Worm (Caenorhabditis elegans) whole organism, young adult: ENCODE measurements around the gene T01E8.8.

Experiments
- B0261.1 ChIP-seq: sonication (generic microtip); optimal IDR thresholded peaks from 2 replicates; lab custom pipeline; 2016; ENCODE audit warnings: mild to moderate bottlenecking, missing genetic modification characterization, moderate library complexity, missing compliant biosample characterization
- B0336.3 ChIP-seq: fragments of 200-800 bp; sonication (Bioruptor generic); IDR thresholded peaks from 2 replicates; pipeline ENCODE4 v1.3.6; 2022; ENCODE audit warnings: missing genetic modification characterization, missing compliant biosample characterization
- D2030.7 ChIP-seq: fragments of 200-800 bp; sonication (Bioruptor generic); IDR thresholded peaks from 2 replicates; pipeline ENCODE4 v1.3.6; 2022; ENCODE audit warnings: missing genetic modification reagents, missing genetic modification characterization, missing compliant biosample characterization
- F10E7.11 ChIP-seq: sonication (generic microtip); optimal IDR thresholded peaks from 2 replicates; lab custom pipeline; 2017; ENCODE audit warnings: mild to moderate bottlenecking, missing genetic modification characterization, moderate library complexity, missing compliant biosample characterization
- F33H1.4 ChIP-seq: fragments of 200-800 bp; sonication (Bioruptor generic); IDR thresholded peaks from 2 replicates; pipeline ENCODE4 v1.3.6; 2022; ENCODE audit warnings: missing genetic modification reagents, missing genetic modification characterization, missing compliant biosample characterization
- F49E8.2 ChIP-seq: sonication (generic microtip); optimal IDR thresholded peaks from 3 replicates; lab custom pipeline; 2017; ENCODE audit warnings: missing genetic modification characterization, mild to moderate bottlenecking, missing compliant biosample characterization, antibody characterized with exemption, moderate library complexity; ENCODE audit not compliant: insufficient read depth
- F57A8.1 ChIP-seq: fragments of 200-800 bp; sonication (Bioruptor generic); optimal IDR thresholded peaks from 2 replicates; lab custom pipeline; 2018; ENCODE audit warnings: mild to moderate bottlenecking, missing genetic modification characterization, moderate library complexity, missing compliant biosample characterization
- K11D2.4 ChIP-seq: fragments of 200-800 bp; sonication (Bioruptor generic); IDR thresholded peaks from 2 replicates; pipeline ENCODE4 v1.3.6; 2022; ENCODE audit warnings: missing genetic modification reagents, missing genetic modification characterization, missing compliant biosample characterization
- Y53G8AR.9 ChIP-seq: fragments of 200-800 bp; sonication (Bioruptor generic); conservative IDR thresholded peaks from 2 replicates; pipeline ENCODE4 v1.3.6; 2022; ENCODE audit warnings: missing genetic modification reagents, missing genetic modification characterization, missing compliant biosample characterization
- Y79H2A.3 ChIP-seq: fragments of 200-800 bp; sonication (Bioruptor generic); conservative IDR thresholded peaks from 2 replicates; pipeline ENCODE4 v1.3.6; 2022; ENCODE audit warnings: missing genetic modification reagents, missing genetic modification characterization, missing compliant biosample characterization
- aptf-3 ChIP-seq: fragments of 200-800 bp; sonication (Bioruptor generic); IDR thresholded peaks from 2 replicates; pipeline ENCODE4 v1.3.6; 2022; ENCODE audit warnings: missing genetic modification characterization, missing compliant biosample characterization
- attf-5 ChIP-seq: fragments of 200-800 bp; sonication (Bioruptor generic); optimal IDR thresholded peaks from 2 replicates; lab custom pipeline; 2018; ENCODE audit warnings: mild to moderate bottlenecking, missing genetic modification characterization, missing compliant biosample characterization
- attf-6 ChIP-seq: fragments of 200-800 bp; sonication (Bioruptor generic); IDR thresholded peaks from 2 replicates; pipeline ENCODE4 v1.3.6; 2022; ENCODE audit warnings: missing genetic modification reagents, missing genetic modification characterization, missing compliant biosample characterization
- bed-1 ChIP-seq: fragments of 200-800 bp; sonication (Bioruptor generic); IDR thresholded peaks from 2 replicates; pipeline ENCODE4 v1.3.6; 2022; ENCODE audit warnings: missing genetic modification reagents, missing genetic modification characterization, missing compliant biosample characterization
- bed-2 ChIP-seq: fragments of 200-800 bp; sonication (Bioruptor generic); IDR thresholded peaks from 2 replicates; pipeline ENCODE4 v1.3.6; 2022; ENCODE audit warnings: missing genetic modification reagents, missing genetic modification characterization, missing compliant biosample characterization
- ccch-3 ChIP-seq: fragments of 200-800 bp; sonication (Bioruptor generic); optimal IDR thresholded peaks from 2 replicates; lab custom pipeline; 2018; ENCODE audit warnings: mild to moderate bottlenecking, missing genetic modification characterization, missing compliant biosample characterization
- ceh-100 ChIP-seq: fragments of 200-800 bp; sonication (Bioruptor generic); IDR thresholded peaks from 2 replicates; pipeline ENCODE4 v1.3.6; 2022; ENCODE audit warnings: missing genetic modification reagents, missing genetic modification characterization, missing compliant biosample characterization
- ceh-27 ChIP-seq: fragments of 200-800 bp; sonication (Bioruptor generic); optimal IDR thresholded peaks from 2 replicates; lab custom pipeline; 2018; ENCODE audit warnings: mild to moderate bottlenecking, missing genetic modification characterization, moderate library complexity, missing compliant biosample characterization
- ceh-40 ChIP-seq: fragments of 200-800 bp; sonication (Bioruptor generic); IDR thresholded peaks from 2 replicates; pipeline ENCODE4 v1.3.6; 2022; ENCODE audit warnings: missing genetic modification characterization, missing compliant biosample characterization
- die-1 ChIP-seq: sonication (generic microtip); optimal IDR thresholded peaks from 2 replicates; lab custom pipeline; 2016; ENCODE audit warnings: missing genotype, mild to moderate bottlenecking, missing genetic modification characterization, missing compliant biosample characterization
- dpl-1 ChIP-seq: fragments of 150-350 bp; optimal IDR thresholded peaks from 2 replicates; lab custom pipeline; 2014; ENCODE audit warnings: missing biosample characterization, missing genetic modification reagents, missing genetic modification characterization
- egrh-3 ChIP-seq: fragments of 200-800 bp; sonication (Bioruptor generic); IDR thresholded peaks from 2 replicates; pipeline ENCODE4 v1.3.6; 2022; ENCODE audit warnings: missing genetic modification reagents, missing genetic modification characterization, missing compliant biosample characterization
- ekl-4 ChIP-seq: fragments of 200-800 bp; sonication (Bioruptor generic); IDR thresholded peaks from 2 replicates; pipeline ENCODE4 v1.3.6; 2022; ENCODE audit warnings: missing genetic modification reagents, missing genetic modification characterization, missing compliant biosample characterization
- ets-4 ChIP-seq: fragments of 200-800 bp; sonication (Bioruptor generic); optimal IDR thresholded peaks from 2 replicates; lab custom pipeline; 2018; ENCODE audit warnings: mild to moderate bottlenecking, missing genetic modification characterization, missing compliant biosample characterization
- fkh-3 ChIP-seq: sonication (generic microtip); optimal IDR thresholded peaks from 2 replicates; lab custom pipeline; 2016; ENCODE audit warnings: mild to moderate bottlenecking, missing genetic modification characterization, missing compliant biosample characterization
- hlh-12 ChIP-seq: sonication (generic microtip); optimal IDR thresholded peaks from 2 replicates; lab custom pipeline; 2016; ENCODE audit warnings: missing genetic modification characterization, missing compliant biosample characterization
- hmg-1.2 ChIP-seq: fragments of 200-800 bp; sonication (Bioruptor generic); IDR thresholded peaks from 2 replicates; pipeline ENCODE4 v1.3.6; 2022; ENCODE audit warnings: missing genetic modification reagents, missing genetic modification characterization, missing compliant biosample characterization
- hmg-20 ChIP-seq: fragments of 200-800 bp; sonication (Bioruptor generic); IDR thresholded peaks from 2 replicates; pipeline ENCODE4 v1.3.6; 2022; ENCODE audit warnings: missing genetic modification reagents, missing genetic modification characterization, missing compliant biosample characterization
- lir-1 ChIP-seq: fragments of 200-800 bp; sonication (Bioruptor generic); conservative IDR thresholded peaks from 2 replicates; pipeline ENCODE4 v1.3.6; 2022; ENCODE audit warnings: missing genetic modification reagents, missing genetic modification characterization, missing compliant biosample characterization
- madf-6 ChIP-seq: fragments of 200-800 bp; sonication (Bioruptor generic); IDR thresholded peaks from 2 replicates; pipeline ENCODE4 v1.3.6; 2022; ENCODE audit warnings: missing genetic modification reagents, missing genetic modification characterization, missing compliant biosample characterization
- madf-8 ChIP-seq: fragments of 200-800 bp; sonication (Bioruptor generic); conservative IDR thresholded peaks from 2 replicates; pipeline ENCODE4 v1.3.6; 2022; ENCODE audit warnings: missing genetic modification reagents, missing genetic modification characterization, missing compliant biosample characterization
- mxl-1 ChIP-seq: sonication (generic microtip); optimal IDR thresholded peaks from 2 replicates; lab custom pipeline; 2016; ENCODE audit warnings: missing genetic modification characterization, missing compliant biosample characterization
- nfyb-1 ChIP-seq: fragments of 200-800 bp; sonication (Bioruptor generic); IDR thresholded peaks from 2 replicates; pipeline ENCODE4 v1.3.6; 2022; ENCODE audit warnings: missing genetic modification reagents, missing genetic modification characterization, missing compliant biosample characterization
- nhr-179 ChIP-seq: sonication (generic microtip); optimal IDR thresholded peaks from 2 replicates; lab custom pipeline; 2016; ENCODE audit warnings: mild to moderate bottlenecking, missing genetic modification characterization, missing compliant biosample characterization
- nhr-27 ChIP-seq: fragments of 200-800 bp; sonication (Bioruptor generic); optimal IDR thresholded peaks from 2 replicates; lab custom pipeline; 2018; ENCODE audit warnings: mild to moderate bottlenecking, missing genetic modification characterization, moderate library complexity, missing compliant biosample characterization
- nhr-90 ChIP-seq: sonication (generic microtip); optimal IDR thresholded peaks from 2 replicates; lab custom pipeline; 2016; ENCODE audit warnings: missing genotype, mild to moderate bottlenecking, missing genetic modification characterization, missing compliant biosample characterization
- rcor-1 ChIP-seq: fragments of 200-800 bp; sonication (Bioruptor generic); IDR thresholded peaks from 2 replicates; pipeline ENCODE4 v1.3.6; 2022; ENCODE audit warnings: missing genetic modification reagents, missing genetic modification characterization, missing compliant biosample characterization
- sea-2 ChIP-seq: fragments of 200-800 bp; sonication (Bioruptor generic); IDR thresholded peaks from 2 replicates; pipeline ENCODE4 v1.3.6; 2022; ENCODE audit warnings: missing genetic modification characterization, missing compliant biosample characterization
- snpc-4 ChIP-seq, 5 experiments: fragments of 150-350 bp in 1 of 5; sonication (generic microtip) in 4 of 5; optimal IDR thresholded peaks; 2 replicates each; lab custom pipeline; 2014 to 2018; ENCODE audit warnings: missing genetic modification characterization in 5 of 5, missing biosample characterization in 3 of 5, antibody characterized with exemption in 2 of 5, mild to moderate bottlenecking in 2 of 5, missing compliant biosample characterization in 2 of 5, missing genotype in 2 of 5, moderate library complexity in 2 of 5, missing genetic modification reagents in 1 of 5
- unc-130 ChIP-seq: sonication (generic microtip); optimal IDR thresholded peaks from 2 replicates; lab custom pipeline; 2016; ENCODE audit warnings: missing genetic modification reagents, missing genetic modification characterization, missing compliant biosample characterization
- zim-3 ChIP-seq: sonication (generic microtip); optimal IDR thresholded peaks from 2 replicates; lab custom pipeline; 2017; ENCODE audit warnings: mild to moderate bottlenecking, missing genetic modification characterization, moderate library complexity, missing compliant biosample characterization
- ztf-26 ChIP-seq: sonication (generic microtip); optimal IDR thresholded peaks from 2 replicates; lab custom pipeline; 2017; ENCODE audit warnings: missing genetic modification characterization, missing compliant biosample characterization

Gene T01E8.8

ce11 chrII:10247154-10247553 lies 16.1 kb downstream of the T01E8.8 start (continued):
- TF ChIP-seq madf-6 (GFP tag; lab: Robert Waterston, UW) (peak; percentile 51), B0261.1 (tag; lab: Kevin White, UChicago) (no peak), F10E7.11 (tag; lab: Kevin White, UChicago) (peak; percentile 43), bed-2 (GFP tag; lab: Robert Waterston, UW) (no peak)

ce11 chrII:10247594-10248283 lies 16.7 kb downstream of the T01E8.8 start, which contains the start of gene nrde-2:
Gene nrde-2, minus strand, starts transcription at chrII:10247638.
- 0 out of 2 replicates have a peak, but pooled peaks have one; percentile 39 for TF ChIP-seq lir-1 (GFP tag; lab: Robert Waterston, UW)
- TF ChIP-seq madf-8: 0 out of 2 replicates have a peak, but pooled peaks have one; percentile 14
- peak; percentile 67 for TF ChIP-seq egrh-3 (GFP tag; lab: Robert Waterston, UW)
- peak; percentile 90 for TF ChIP-seq ceh-100
- TF ChIP-seq F33H1.4 (GFP tag; lab: Robert Waterston, UW): peak; percentile 75
- peak; percentile 15; the same call in 1 of the 2 replicates for TF ChIP-seq D2030.7 (GFP tag; lab: Robert Waterston, UW)
- TF ChIP-seq K11D2.4 (GFP tag; lab: Robert Waterston, UW): 0 out of 2 replicates have a peak, but pooled peaks have one; percentile 44
- TF ChIP-seq, all 124 proteins: peak for 7; not testable (repeated sequence) for 117

- TF ChIP-seq hlh-12 (tag; lab: Kevin White, UChicago) (no peak), snpc-4 (GFP tag; optimal IDR thresholded peaks at IDR 0.05; lab: Kevin White, UChicago) (peak; percentile 23), snpc-4 (tag; optimal IDR thresholded peaks at IDR 0.05; lab: Kevin White, UChicago) (peak; percentile 21 to 69 (median 52)), mxl-1 (tag; lab: Kevin White, UChicago) (no peak), ets-4 (GFP tag; lab: Kevin White, UChicago) (no peak), zim-3 (peak; percentile 66), dpl-1 (GFP tag; lab: Kevin White, UChicago) (peak; percentile 24), ccch-3 (peak; percentile 40), bed-1 (no peak), attf-5 (GFP tag; lab: Kevin White, UChicago) (peak; percentile 95), sea-2 (GFP tag; lab: Robert Waterston, UW) (0 out of 2 replicates have a peak, but pooled peaks have one; percentile 22), rcor-1 (GFP tag; lab: Robert Waterston, UW) (peak; percentile 97), nhr-90 (tag; lab: Kevin White, UChicago) (peak; percentile 37), ztf-26 (peak; percentile 33), F57A8.1 (GFP tag; lab: Kevin White, UChicago) (no peak), Y79H2A.3 (GFP tag; lab: Robert Waterston, UW) (peak; percentile 88), F33H1.4 (GFP tag; lab: Robert Waterston, UW) (peak; percentile 80), ceh-27 (GFP tag; lab: Kevin White, UChicago) (peak; percentile 94), aptf-3 (GFP tag; lab: Robert Waterston, UW) (no peak), unc-130 (GFP tag; lab: Kevin White, UChicago) (peak; percentile 74), hmg-1.2 (GFP tag; lab: Robert Waterston, UW) (peak; percentile 78), fkh-3 (no peak), B0336.3 (GFP tag; lab: Robert Waterston, UW) (peak; percentile 70; the same call in 1 of the 2 replicates), ekl-4 (GFP tag; lab: Robert Waterston, UW) (peak; percentile 94), hmg-20 (GFP tag; lab: Robert Waterston, UW) (peak; percentile 87), Y53G8AR.9 (peak; percentile 95), nhr-179 (no peak), nfyb-1 (GFP tag; lab: Robert Waterston, UW) (peak; percentile 95), F49E8.2 (tag; lab: Kevin White, UChicago) (peak; percentile 49), die-1 (tag; lab: Kevin White, UChicago) (no peak), lir-1 (GFP tag; lab: Robert Waterston, UW) (peak; percentile 93), ceh-40 (GFP tag; lab: Robert Waterston, UW) (peak; percentile 78; the same call in 1 of the 2 replicates), nhr-27 (tag; lab: Kevin White, UChicago) (no peak), attf-6 (GFP tag; lab: Robert Waterston, UW) (peak; percentile 63; the same call in 1 of the 2 replicates)
Measured at ce11 chrII:10248355-10249041, 17.4 kb downstream of the T01E8.8 start, which contains the start of gene atad-3. Gene atad-3, plus strand, starts transcription at chrII:10248991.
